Fruit fly (Drosophila melanogaster): ENCODE results near the gene Dph2.

Gene Dph2

dm6 chr3R:14853767-14854191 lies 40.0 kb downstream of the Dph2 start:
- TF ChIP-seq CG32121 (GFP tag; IDR thresholded peaks at IDR 0.05) (peak; percentile 53), Pif1B (GFP tag; optimal IDR thresholded peaks at IDR 0.05) (peak; percentile 76), CG15710 (tag; optimal IDR thresholded peaks at IDR 0.05) (no peak), Pif1A (GFP tag; optimal IDR thresholded peaks at IDR 0.05) (peak; percentile 77), Ets98B (GFP tag; IDR thresholded peaks at IDR 0.05) (peak; percentile 74), CG13204 (GFP tag; optimal IDR thresholded peaks at IDR 0.05) (peak; percentile 59), D1 (tag; optimal IDR thresholded peaks at IDR 0.05) (no peak), CG9948 (tag; optimal IDR thresholded peaks at IDR 0.05) (no peak), CG8159 (tag; optimal IDR thresholded peaks at IDR 0.05) (no peak), EcR (GFP tag; optimal IDR thresholded peaks at IDR 0.05) (peak; percentile 52), CG34367 (tag; optimal IDR thresholded peaks at IDR 0.05) (peak; percentile 18), gl (tag; optimal IDR thresholded peaks at IDR 0.05) (peak; percentile 61), CG8301 (tag; optimal IDR thresholded peaks at IDR 0.05) (peak; percentile 46), fd96Ca (GFP tag; IDR thresholded peaks at IDR 0.05) (no peak), CG17806 (tag; optimal IDR thresholded peaks at IDR 0.05) (peak; percentile 0), CG14655 (GFP tag; optimal IDR thresholded peaks at IDR 0.05) (peak; percentile 35), CG4496 (GFP tag; IDR thresholded peaks at IDR 0.05) (peak; percentile 86), rn (GFP tag; IDR thresholded peaks at IDR 0.05) (no peak), CG10348 (GFP tag; IDR thresholded peaks at IDR 0.05) (no peak), CG12605 (GFP tag; IDR thresholded peaks at IDR 0.05) (peak; percentile 54), Snoo (tag; optimal IDR thresholded peaks at IDR 0.05) (peak; percentile 51)

- TF ChIP-seq Pif1B (GFP tag; optimal IDR thresholded peaks at IDR 0.05), result no peak
- TF ChIP-seq gl (tag; optimal IDR thresholded peaks at IDR 0.05), result no peak
- no peak for TF ChIP-seq Snoo (tag; optimal IDR thresholded peaks at IDR 0.05)
- no peak for TF ChIP-seq Ets98B (GFP tag; IDR thresholded peaks at IDR 0.05)
- TF ChIP-seq CG4496 (GFP tag; IDR thresholded peaks at IDR 0.05), result no peak
- no peak for TF ChIP-seq CG32121 (GFP tag; IDR thresholded peaks at IDR 0.05)
- peak; percentile 21 for TF ChIP-seq CG15710 (tag; optimal IDR thresholded peaks at IDR 0.05)
- TF ChIP-seq CG12605 (GFP tag; IDR thresholded peaks at IDR 0.05), result no peak
- TF ChIP-seq CG8159 (tag; optimal IDR thresholded peaks at IDR 0.05), result peak; percentile 2
- peak; percentile 75 for TF ChIP-seq EcR (GFP tag; optimal IDR thresholded peaks at IDR 0.05)
- peak; percentile 53 for TF ChIP-seq CG13204 (GFP tag; optimal IDR thresholded peaks at IDR 0.05)
Measured at dm6 chr3R:14852610-14853009, 41.1 kb downstream of the Dph2 start.

DNA sequence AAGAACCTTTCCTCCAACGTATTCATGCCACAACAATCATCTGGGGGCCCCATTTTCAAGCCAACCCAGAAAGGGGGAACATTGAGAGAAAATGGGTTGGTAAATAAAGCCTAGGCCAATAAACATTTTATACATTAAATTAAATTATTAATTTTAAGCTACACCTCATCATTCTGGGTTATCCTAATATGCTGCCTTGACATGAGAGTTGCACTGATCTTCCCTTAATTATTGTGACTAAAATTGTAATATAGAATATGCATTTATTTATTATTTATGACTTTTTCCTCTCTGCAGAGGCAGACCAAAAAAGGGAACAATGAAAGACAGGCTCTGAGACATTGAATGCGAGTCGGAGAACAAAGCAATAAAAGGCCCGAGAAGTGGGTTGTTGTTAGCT lies 45.9 kb downstream of the Dph2 start:
- TF ChIP-seq Pif1B (GFP tag; optimal IDR thresholded peaks at IDR 0.05) (peak; percentile 59), Pif1A (GFP tag; optimal IDR thresholded peaks at IDR 0.05) (peak; percentile 52), CG34367 (tag; optimal IDR thresholded peaks at IDR 0.05) (peak; percentile 39), CG15710 (tag; optimal IDR thresholded peaks at IDR 0.05) (peak; percentile 59), CG8159 (tag; optimal IDR thresholded peaks at IDR 0.05) (peak; percentile 66), rn (GFP tag; IDR thresholded peaks at IDR 0.05) (no peak), CG13204 (GFP tag; optimal IDR thresholded peaks at IDR 0.05) (no peak), gl (tag; optimal IDR thresholded peaks at IDR 0.05) (no peak), CG9948 (tag; optimal IDR thresholded peaks at IDR 0.05) (peak; percentile 57), CG8301 (tag; optimal IDR thresholded peaks at IDR 0.05) (peak; percentile 50), D1 (tag; optimal IDR thresholded peaks at IDR 0.05) (peak; percentile 41), CG12605 (GFP tag; IDR thresholded peaks at IDR 0.05) (no peak), CG17806 (tag; optimal IDR thresholded peaks at IDR 0.05) (peak; percentile 69), CG14655 (GFP tag; optimal IDR thresholded peaks at IDR 0.05) (peak; percentile 68)

- TF ChIP-seq gl (tag; optimal IDR thresholded peaks at IDR 0.05), result no peak
- TF ChIP-seq CG10348 (GFP tag; IDR thresholded peaks at IDR 0.05), result peak; percentile 35; the same call in 1 of the 2 replicates
- TF ChIP-seq D1 (tag; optimal IDR thresholded peaks at IDR 0.05), result no peak
- TF ChIP-seq fd96Ca (GFP tag; IDR thresholded peaks at IDR 0.05), result peak; percentile 83
- TF ChIP-seq EcR (GFP tag; optimal IDR thresholded peaks at IDR 0.05), result no peak
- peak; percentile 88 for TF ChIP-seq CG4496 (GFP tag; IDR thresholded peaks at IDR 0.05)
- peak; percentile 70 for TF ChIP-seq CG9948 (tag; optimal IDR thresholded peaks at IDR 0.05)
- peak; percentile 73 for TF ChIP-seq Pif1B (GFP tag; optimal IDR thresholded peaks at IDR 0.05)
- TF ChIP-seq CG15710 (tag; optimal IDR thresholded peaks at IDR 0.05), result no peak
- TF ChIP-seq Snoo (tag; optimal IDR thresholded peaks at IDR 0.05), result peak; percentile 3
- TF ChIP-seq CG17806 (tag; optimal IDR thresholded peaks at IDR 0.05), result peak; percentile 69
- peak; percentile 86 for TF ChIP-seq Ets98B (GFP tag; IDR thresholded peaks at IDR 0.05)
- TF ChIP-seq CG12605 (GFP tag; IDR thresholded peaks at IDR 0.05), result peak; percentile 40; the same call in 1 of the 2 replicates
- TF ChIP-seq CG13204 (GFP tag; optimal IDR thresholded peaks at IDR 0.05), result no peak
- peak; percentile 42 for TF ChIP-seq CG8159 (tag; optimal IDR thresholded peaks at IDR 0.05)
- TF ChIP-seq CG34367 (tag; optimal IDR thresholded peaks at IDR 0.05), result peak; percentile 53
- peak; percentile 76 for TF ChIP-seq Pif1A (GFP tag; optimal IDR thresholded peaks at IDR 0.05)
- TF ChIP-seq CG32121 (GFP tag; IDR thresholded peaks at IDR 0.05), result peak; percentile 73
- peak; percentile 59 for TF ChIP-seq rn (GFP tag; IDR thresholded peaks at IDR 0.05)
- peak; percentile 86 for TF ChIP-seq CG8301 (tag; optimal IDR thresholded peaks at IDR 0.05)
- peak; percentile 85 for TF ChIP-seq CG14655 (GFP tag; optimal IDR thresholded peaks at IDR 0.05)
Measured at dm6 chr3R:14846924-14847599, 46.7 kb downstream of the Dph2 start.

- no peak for TF ChIP-seq CG12605 (GFP tag; IDR thresholded peaks at IDR 0.05)
- TF ChIP-seq rn (GFP tag; IDR thresholded peaks at IDR 0.05), result no peak
- TF ChIP-seq CG9948 (tag; optimal IDR thresholded peaks at IDR 0.05), result no peak
- no peak for TF ChIP-seq D1 (tag; optimal IDR thresholded peaks at IDR 0.05)
- TF ChIP-seq Snoo (tag; optimal IDR thresholded peaks at IDR 0.05), result no peak
- TF ChIP-seq gl (tag; optimal IDR thresholded peaks at IDR 0.05), result no peak
- TF ChIP-seq fd96Ca (GFP tag; IDR thresholded peaks at IDR 0.05), result no peak
- TF ChIP-seq Pif1B (GFP tag; optimal IDR thresholded peaks at IDR 0.05), result no peak
- no peak for TF ChIP-seq CG10348 (GFP tag; IDR thresholded peaks at IDR 0.05)
- no peak for TF ChIP-seq CG4496 (GFP tag; IDR thresholded peaks at IDR 0.05)
- TF ChIP-seq CG17806 (tag; optimal IDR thresholded peaks at IDR 0.05), result no peak
- TF ChIP-seq CG8159 (tag; optimal IDR thresholded peaks at IDR 0.05), result no peak
- TF ChIP-seq CG13204 (GFP tag; optimal IDR thresholded peaks at IDR 0.05), result no peak
- no peak for TF ChIP-seq Ets98B (GFP tag; IDR thresholded peaks at IDR 0.05)
- no peak for TF ChIP-seq CG8301 (tag; optimal IDR thresholded peaks at IDR 0.05)
- no peak for TF ChIP-seq CG34367 (tag; optimal IDR thresholded peaks at IDR 0.05)
- TF ChIP-seq Pif1A (GFP tag; optimal IDR thresholded peaks at IDR 0.05), result no peak
- TF ChIP-seq CG32121 (GFP tag; IDR thresholded peaks at IDR 0.05), result no peak
Measured at dm6 chr3R:14844743-14845142, 49.0 kb downstream of the Dph2 start, which contains the start of gene CG3610. Gene CG3610 (plus strand): TSS chr3R:14845043.
